Fruit fly (Drosophila melanogaster) whole organism, wandering third instar larva: ENCODE results near the gene CG14277.

ENCODE experiments used
- CG32264 ChIP-seq: fragments of 200-800 bp; sonication (Bioruptor generic); optimal IDR thresholded peaks from 2 replicates; lab custom pipeline; 2016; ENCODE audit warnings: missing biosample characterization, missing genetic modification characterization
- HLH106 ChIP-seq: fragments of 200-800 bp; optimal IDR thresholded peaks from 3 replicates; lab custom pipeline; 2019; ENCODE audit warnings: missing biosample characterization, mild to moderate bottlenecking, missing genetic modification characterization, moderate library complexity
- Myc ChIP-seq: fragments of >200 bp; optimal IDR thresholded peaks from 2 replicates; lab custom pipeline; 2017
- br ChIP-seq: fragments of 200-800 bp; sonication (Bioruptor generic); optimal IDR thresholded peaks from 2 replicates; lab custom pipeline; 2016; ENCODE audit warnings: missing biosample characterization, missing genetic modification characterization
- brk ChIP-seq: fragments of 200-800 bp; sonication (Bioruptor generic); optimal IDR thresholded peaks from 2 replicates; lab custom pipeline; 2016; ENCODE audit warnings: missing biosample characterization, mild to moderate bottlenecking, missing genetic modification characterization
- dmrt93B ChIP-seq: fragments of 200-800 bp; sonication (Bioruptor generic); optimal IDR thresholded peaks from 2 replicates; lab custom pipeline; 2018; ENCODE audit warnings: missing biosample characterization, mild to moderate bottlenecking, missing genetic modification characterization
- ey ChIP-seq: fragments of 200-800 bp; sonication (Bioruptor generic); optimal IDR thresholded peaks from 2 replicates; lab custom pipeline; 2016; ENCODE audit warnings: missing biosample characterization, missing genetic modification characterization
- fru ChIP-seq: fragments of 200-800 bp; sonication (Bioruptor generic); optimal IDR thresholded peaks from 3 replicates; lab custom pipeline; 2016; ENCODE audit warnings: missing biosample characterization, mild to moderate bottlenecking, missing genetic modification characterization
- jim ChIP-seq: fragments of 175-275, 200-325 bp; sonication (Bioruptor generic); optimal IDR thresholded peaks from 2 replicates; lab custom pipeline; 2016; ENCODE audit warnings: missing biosample characterization, mild to moderate bottlenecking, missing genetic modification characterization

DNA sequence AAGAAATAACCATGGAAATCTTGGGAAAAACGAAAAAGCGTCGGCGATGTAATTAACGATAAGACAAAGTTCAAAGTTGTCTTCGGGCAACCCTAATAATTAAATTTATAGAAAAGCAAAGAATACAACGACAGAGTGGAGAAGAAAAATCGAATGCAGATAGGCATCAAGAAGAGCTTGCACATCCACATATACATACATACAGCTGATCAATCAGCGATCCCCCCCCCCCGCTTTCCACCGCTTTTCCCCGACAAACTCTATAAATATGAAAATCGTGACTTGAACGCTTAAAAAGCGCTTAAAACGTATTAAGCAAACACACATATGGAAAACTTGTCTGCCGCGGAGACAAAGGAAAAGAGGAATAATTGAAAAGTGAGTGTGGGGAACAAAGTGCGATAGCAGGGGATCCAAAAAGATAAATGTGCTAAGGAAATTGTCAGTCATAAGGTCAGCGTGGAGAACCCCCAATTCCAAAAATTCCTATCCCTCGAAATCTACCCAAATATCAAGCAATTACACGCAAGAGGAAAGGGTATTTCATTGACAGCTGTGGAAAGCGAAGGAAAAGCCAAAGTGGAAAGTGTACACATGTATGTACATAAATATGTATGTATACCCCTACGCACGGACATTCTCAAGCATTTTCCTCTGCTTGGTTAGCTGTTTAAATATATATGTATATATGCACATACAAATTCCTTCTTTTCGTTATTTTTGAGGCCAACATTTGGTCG lies 47.2 kb downstream of the CG14277 start:
- TF ChIP-seq br (GFP tag; lab: Kevin White, UChicago) = no peak
- TF ChIP-seq HLH106 = no peak
- no peak for TF ChIP-seq ey (GFP tag; lab: Kevin White, UChicago)
- TF ChIP-seq jim = no peak
- TF ChIP-seq dmrt93B (GFP tag; lab: Kevin White, UChicago) = no peak
- no peak for TF ChIP-seq fru
- TF ChIP-seq CG32264 = no peak
- no peak for TF ChIP-seq brk (GFP tag; lab: Kevin White, UChicago)
- no peak for TF ChIP-seq Myc (lab: Kevin White, UChicago)
